Worm (Caenorhabditis elegans): ENCODE results near the gene srg-11.

ce11 chrIII:4653374-4653773 lies 26.4 kb upstream of the srg-11 start:
- TF ChIP-seq flt-1 (GFP tag; IDR thresholded peaks at IDR 0.05) (no peak), ets-7 (tag; optimal IDR thresholded peaks at IDR 0.05) (no peak), ama-1 (optimal IDR thresholded peaks at IDR 0.05) (no peak), tbx-37 (GFP tag; conservative IDR thresholded peaks at IDR 0.05) (no peak), B0310.2 (tag; optimal IDR thresholded peaks at IDR 0.05) (no peak), hnd-1 (tag; optimal IDR thresholded peaks at IDR 0.05) (no peak), hmg-4 (GFP tag; optimal IDR thresholded peaks at IDR 0.05) (no peak)
